Worm (Caenorhabditis elegans): ENCODE measurements around the gene flp-10.

flp-10 gene

DNA sequence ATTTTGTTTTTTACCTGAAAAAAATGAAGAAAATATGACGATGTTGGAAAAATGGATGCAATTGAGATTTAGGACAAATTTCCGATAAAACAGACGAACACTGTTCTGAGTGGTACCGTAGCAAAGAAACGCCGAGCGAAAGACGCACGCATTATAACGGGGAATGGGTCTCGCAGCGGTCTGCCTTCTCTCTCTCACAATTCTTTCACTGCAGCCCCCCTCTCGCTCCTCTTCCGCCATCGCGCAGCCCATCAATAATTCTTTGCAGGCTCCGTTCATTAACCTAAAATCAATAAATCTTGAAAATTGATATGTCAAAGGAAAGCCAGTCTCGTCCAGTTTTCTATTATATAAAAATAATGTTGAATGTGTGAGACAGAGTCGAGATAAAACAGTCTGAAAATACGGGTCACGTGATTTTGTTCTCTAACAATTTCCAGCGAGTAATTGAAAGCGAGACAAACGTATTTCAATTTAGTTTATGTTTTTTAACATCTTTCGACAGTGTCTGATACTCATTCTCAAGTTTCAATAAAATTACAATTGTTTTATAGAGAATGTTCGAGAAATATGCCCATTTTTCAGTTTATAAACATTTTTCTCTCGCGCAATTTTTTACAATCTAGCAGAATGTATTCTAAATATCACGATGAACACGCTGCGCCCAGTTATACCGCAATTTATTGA, 40.9 kb downstream of the flp-10 start:
- TF ChIP-seq dao-5 (tag; optimal IDR thresholded peaks at IDR 0.05) (no peak), W03F9.2 (tag; optimal IDR thresholded peaks at IDR 0.05) (peak; percentile 33), him-1 (tag; optimal IDR thresholded peaks at IDR 0.05) (no peak)

DNA sequence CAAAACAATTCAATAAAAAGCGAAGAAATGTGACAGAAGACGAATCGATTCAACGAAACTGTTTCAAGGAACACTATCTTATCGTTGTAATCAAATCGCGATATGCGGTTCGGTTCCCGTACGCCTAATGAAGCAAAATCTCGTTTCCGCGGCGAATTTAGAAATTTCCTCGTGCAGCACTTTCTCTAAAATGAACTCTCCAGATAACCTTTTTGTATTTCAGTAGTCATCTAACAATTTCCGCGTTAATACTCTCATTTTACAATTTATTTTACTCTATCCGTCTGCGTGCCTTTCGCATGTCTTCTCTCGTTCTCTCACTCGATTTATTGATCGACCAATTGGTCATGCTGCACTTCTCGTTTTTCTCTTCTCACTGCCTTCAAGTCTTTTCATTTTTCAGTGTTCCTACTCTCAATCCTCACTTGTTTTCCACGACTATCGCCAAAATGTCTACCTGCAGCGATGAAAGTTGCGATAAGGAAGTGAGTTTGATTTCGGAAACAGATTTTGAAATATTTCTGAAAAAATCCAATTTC, 41.6 kb downstream of the flp-10 start, which contains the start of the genes npp-27 and ntl-4:
Gene npp-27 (minus strand): TSS at position 51 of the 539 bp plus-strand sequence.
Gene ntl-4 (plus strand): TSS at position 379 of the 539 bp plus-strand sequence.
- no peak for TF ChIP-seq him-1 (tag; optimal IDR thresholded peaks at IDR 0.05)
- TF ChIP-seq W03F9.2 (tag; optimal IDR thresholded peaks at IDR 0.05) = no peak
- TF ChIP-seq dao-5 (tag; optimal IDR thresholded peaks at IDR 0.05) = no peak

DNA sequence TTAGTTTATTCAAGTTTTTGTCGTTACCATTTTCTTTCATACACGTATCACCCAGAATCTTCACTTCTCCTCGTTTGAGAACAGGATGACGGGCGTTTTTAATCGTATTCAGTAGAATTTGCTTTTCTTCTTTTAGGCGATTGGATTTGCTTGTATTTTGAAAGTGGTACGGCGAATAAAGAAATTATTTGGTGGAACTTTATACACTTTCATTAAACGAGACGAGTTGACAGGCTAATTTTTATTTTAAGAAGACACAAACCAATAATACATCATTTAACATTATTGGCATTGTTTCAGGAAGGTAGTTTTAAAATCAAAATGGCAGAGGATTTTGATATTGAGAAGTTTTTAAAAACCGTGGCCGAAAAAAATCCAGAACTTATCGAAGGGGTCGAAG, 46.3 kb downstream of the flp-10 start, which contains the start of gene C49H3.4:
Gene C49H3.4 (plus strand): TSS at position 301 of the 400 bp plus-strand sequence.
- TF ChIP-seq dao-5 (tag; optimal IDR thresholded peaks at IDR 0.05) (no peak), W03F9.2 (tag; optimal IDR thresholded peaks at IDR 0.05) (no peak), him-1 (tag; optimal IDR thresholded peaks at IDR 0.05) (no peak)

DNA sequence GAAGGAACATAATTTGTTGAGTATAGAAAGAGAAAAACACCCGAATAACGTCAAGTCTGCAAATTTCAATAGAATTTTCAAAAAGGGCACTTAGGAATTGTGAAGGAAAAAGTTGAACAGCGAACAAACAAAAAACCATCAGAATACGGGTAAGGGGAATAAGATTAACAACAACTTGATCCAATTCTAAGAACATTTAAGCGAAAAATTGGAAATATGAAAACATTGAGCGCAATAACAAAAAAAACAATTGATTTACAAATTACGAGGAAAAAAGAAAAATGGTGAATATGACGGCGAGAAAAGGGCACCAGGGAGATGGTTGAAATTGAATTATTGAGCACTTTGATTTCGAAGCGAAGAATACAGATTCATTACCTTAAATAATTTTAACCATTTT, 48.2 kb downstream of the flp-10 start:
- TF ChIP-seq him-1 (tag; optimal IDR thresholded peaks at IDR 0.05) (no peak), W03F9.2 (tag; optimal IDR thresholded peaks at IDR 0.05) (no peak), dao-5 (tag; optimal IDR thresholded peaks at IDR 0.05) (no peak)

DNA sequence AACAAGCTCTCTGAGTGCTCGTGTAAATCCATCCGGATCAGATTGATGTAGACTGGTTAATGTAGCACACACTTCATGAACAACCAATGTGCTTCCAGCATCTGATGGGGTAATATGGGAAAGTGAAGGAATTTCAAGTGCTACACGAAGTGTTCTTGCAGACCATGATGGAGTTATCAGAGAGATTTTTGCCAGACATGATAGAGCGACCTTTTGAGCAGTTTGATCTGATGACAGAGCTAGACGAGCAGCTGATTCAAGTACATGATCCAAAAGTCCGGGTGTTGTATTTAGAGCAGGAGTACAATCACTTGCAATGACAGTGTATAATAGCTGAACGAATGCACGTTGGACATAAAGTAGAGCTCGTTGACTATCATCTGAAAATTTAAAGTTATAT, 49.2 kb downstream of the flp-10 start:
- TF ChIP-seq W03F9.2 (tag; optimal IDR thresholded peaks at IDR 0.05) (no peak), him-1 (tag; optimal IDR thresholded peaks at IDR 0.05) (no peak), dao-5 (tag; optimal IDR thresholded peaks at IDR 0.05) (no peak)
